Fruit fly (Drosophila melanogaster): ENCODE results near the gene CG4565.

The CG4565 gene

dm6 chr3R:10893327-10893726 is 40.8 kb downstream of the CG4565 start, which contains the start of gene CG6621 (continued):
- no peak for TF ChIP-seq CG4424 (GFP tag; optimal IDR thresholded peaks at IDR 0.05)
- TF ChIP-seq Hr3 (GFP tag; optimal IDR thresholded peaks at IDR 0.05), result no peak
- peak; percentile 73 for TF ChIP-seq CG33213 (GFP tag; optimal IDR thresholded peaks at IDR 0.05)
- TF ChIP-seq ato (GFP tag; IDR thresholded peaks at IDR 0.05; ENCODE audit: partially characterized antibody), result 0 out of 2 replicates have a peak, but pooled peaks have one; percentile 24
- no peak for TF ChIP-seq CG8359 (GFP tag; optimal IDR thresholded peaks at IDR 0.05; ENCODE audit: borderline replicate concordance)
- TF ChIP-seq CG12155 (GFP tag; optimal IDR thresholded peaks at IDR 0.05), result peak; percentile 53
- TF ChIP-seq CG18262 (tag; optimal IDR thresholded peaks at IDR 0.05), result no peak
- TF ChIP-seq bigmax (GFP tag; optimal IDR thresholded peaks at IDR 0.05), result peak; percentile 10
- peak; percentile 73 for TF ChIP-seq Dp (GFP tag; optimal IDR thresholded peaks at IDR 0.05)
- peak; percentile 99 for TF ChIP-seq stwl (tag; optimal IDR thresholded peaks at IDR 0.05)
- TF ChIP-seq sug (tag; optimal IDR thresholded peaks at IDR 0.05), result no peak
- no peak for TF ChIP-seq Max (GFP tag; optimal IDR thresholded peaks at IDR 0.05)
- no peak for TF ChIP-seq sc (optimal IDR thresholded peaks at IDR 0.05)
- TF ChIP-seq sc (GFP tag; optimal IDR thresholded peaks at IDR 0.05), result no peak
- TF ChIP-seq CG16863 (GFP tag; optimal IDR thresholded peaks at IDR 0.05), result no peak
- no peak for TF ChIP-seq CG9727 (GFP tag; optimal IDR thresholded peaks at IDR 0.05)
- no peak for TF ChIP-seq dimm (GFP tag; IDR thresholded peaks at IDR 0.05)
- peak; percentile 51 for TF ChIP-seq CHES-1-like (GFP tag; optimal IDR thresholded peaks at IDR 0.05)
- peak; percentile 34 for TF ChIP-seq CG12744 (GFP tag; optimal IDR thresholded peaks at IDR 0.05)
- peak; percentile 31 for TF ChIP-seq CG9817 (tag; optimal IDR thresholded peaks at IDR 0.05)
- no peak for TF ChIP-seq CG7987 (GFP tag; optimal IDR thresholded peaks at IDR 0.05)
- TF ChIP-seq ranshi (GFP tag; IDR thresholded peaks at IDR 0.05), result 0 out of 2 replicates have a peak, but pooled peaks have one; percentile 19
- peak; percentile 36 for TF ChIP-seq Dek (tag; optimal IDR thresholded peaks at IDR 0.05)
- TF ChIP-seq amos (GFP tag; IDR thresholded peaks at IDR 0.05; ENCODE audit: partially characterized antibody), result peak; percentile 73; the same call in 1 of the 2 replicates
- peak; percentile 67; the same call in 2 of the 3 replicates for TF ChIP-seq CG6791 (GFP tag; IDR thresholded peaks at IDR 0.05; ENCODE audit: partially characterized antibody)
- TF ChIP-seq Antp (GFP tag; optimal IDR thresholded peaks at IDR 0.05), result no peak
- TF ChIP-seq CG13287 (GFP tag; IDR thresholded peaks at IDR 0.05; ENCODE audit: partially characterized antibody), result peak; percentile 77
- TF ChIP-seq repo (GFP tag; optimal IDR thresholded peaks at IDR 0.05), result no peak
- TF ChIP-seq vvl (GFP tag; IDR thresholded peaks at IDR 0.05), result peak; percentile 42; the same call in 1 of the 2 replicates
- TF ChIP-seq unc-4 (GFP tag; IDR thresholded peaks at IDR 0.05; ENCODE audit: partially characterized antibody), result peak; percentile 54
- TF ChIP-seq hkb (optimal IDR thresholded peaks at IDR 0.05), result peak; percentile 28
- no peak for TF ChIP-seq hkb (GFP tag; IDR thresholded peaks at IDR 0.05)
- TF ChIP-seq CG2120 (GFP tag; optimal IDR thresholded peaks at IDR 0.05), result peak; percentile 61
- peak; percentile 98 for TF ChIP-seq pzg (GFP tag; optimal IDR thresholded peaks at IDR 0.05)
- TF ChIP-seq CG15073 (GFP tag; optimal IDR thresholded peaks at IDR 0.05), result no peak
- no peak for TF ChIP-seq CG14014 (GFP tag; IDR thresholded peaks at IDR 0.05)
- TF ChIP-seq schlank (tag; optimal IDR thresholded peaks at IDR 0.05), result no peak
- TF ChIP-seq Hmr (GFP tag; optimal IDR thresholded peaks at IDR 0.05), result peak; percentile 69
- TF ChIP-seq jigr1 (GFP tag; IDR thresholded peaks at IDR 0.05), result no peak; the same call in 2 of the 3 replicates
- peak; percentile 52 for TF ChIP-seq CG2116 (GFP tag; optimal IDR thresholded peaks at IDR 0.05)
- peak; percentile 98 for TF ChIP-seq gfzf (GFP tag; optimal IDR thresholded peaks at IDR 0.05)
- no peak for TF ChIP-seq CG4707 (GFP tag; optimal IDR thresholded peaks at IDR 0.05)
- no peak for TF ChIP-seq Vsx1 (GFP tag; optimal IDR thresholded peaks at IDR 0.05)
- TF ChIP-seq CG12942 (GFP tag; optimal IDR thresholded peaks at IDR 0.05), result no peak
- no peak for TF ChIP-seq crc (GFP tag; optimal IDR thresholded peaks at IDR 0.05)
- TF ChIP-seq Hr51 (GFP tag; optimal IDR thresholded peaks at IDR 0.05), result peak in 1 of 2 experiments; percentile 3
- peak; percentile 96 for TF ChIP-seq Lhr (GFP tag; optimal IDR thresholded peaks at IDR 0.05)
- TF ChIP-seq nom (GFP tag; optimal IDR thresholded peaks at IDR 0.05), result no peak
- no peak for TF ChIP-seq yki (optimal IDR thresholded peaks at IDR 0.05)
- no peak for TF ChIP-seq Nf-YB (GFP tag; optimal IDR thresholded peaks at IDR 0.05)
- TF ChIP-seq Ets65A (GFP tag), result peak; percentile 84

All from whole organism, embryonic.